Fruit fly (Drosophila melanogaster) whole organism, pupa: ENCODE data around the gene Coq2.

ENCODE experiments used
- CG10348 ChIP-seq: fragments of 200-800 bp; sonication (Bioruptor generic); IDR thresholded peaks from 2 replicates; pipeline ENCODE4 v1.3.6; 2022; ENCODE audit warnings: missing biosample characterization, missing genetic modification characterization
- CG12605 ChIP-seq: fragments of 200-800 bp; sonication (Bioruptor generic); IDR thresholded peaks from 2 replicates; pipeline ENCODE4 v1.3.6; 2022; ENCODE audit warnings: missing biosample characterization, missing genetic modification characterization
- CG13204 ChIP-seq: fragments of 200-800 bp; sonication (Bioruptor generic); optimal IDR thresholded peaks from 2 replicates; lab custom pipeline; 2018; ENCODE audit warnings: missing biosample characterization, mild to moderate bottlenecking, missing genetic modification characterization, moderate library complexity
- CG14655 ChIP-seq: fragments of 200-800 bp; sonication (Bioruptor generic); optimal IDR thresholded peaks from 3 replicates; lab custom pipeline; 2017; ENCODE audit warnings: mild to moderate bottlenecking, missing biosample characterization, missing genetic modification reagents, missing genetic modification characterization
- CG15710 ChIP-seq: fragments of 200-800 bp; sonication (Bioruptor generic); optimal IDR thresholded peaks from 2 replicates; lab custom pipeline; 2018; ENCODE audit warnings: missing biosample characterization, mild to moderate bottlenecking, missing genetic modification characterization, moderate library complexity
- CG17806 ChIP-seq: fragments of 200-800 bp; sonication (Bioruptor generic); optimal IDR thresholded peaks from 2 replicates; lab custom pipeline; 2018; ENCODE audit warnings: missing biosample characterization, mild to moderate bottlenecking, missing genetic modification characterization, moderate library complexity
- CG32121 ChIP-seq: fragments of 200-800 bp; sonication (Bioruptor generic); IDR thresholded peaks from 2 replicates; pipeline ENCODE4 v1.3.6; 2022; ENCODE audit warnings: missing biosample characterization, missing genetic modification characterization
- CG34367 ChIP-seq: fragments of 200-800 bp; sonication (Bioruptor generic); optimal IDR thresholded peaks from 2 replicates; lab custom pipeline; 2018; ENCODE audit warnings: missing biosample characterization, mild to moderate bottlenecking, missing genetic modification characterization
- CG4496 ChIP-seq: fragments of 200-800 bp; sonication (Bioruptor generic); IDR thresholded peaks from 3 replicates; pipeline ENCODE4 v1.3.6; 2022; ENCODE audit warnings: missing biosample characterization, missing genetic modification characterization
- CG8159 ChIP-seq: fragments of 200-800 bp; sonication (Bioruptor generic); optimal IDR thresholded peaks from 3 replicates; lab custom pipeline; 2018; ENCODE audit warnings: missing biosample characterization, mild to moderate bottlenecking, missing genetic modification characterization, moderate library complexity
- CG8301 ChIP-seq: fragments of 200-800 bp; sonication (Bioruptor generic); optimal IDR thresholded peaks from 2 replicates; lab custom pipeline; 2018; ENCODE audit warnings: missing biosample characterization, mild to moderate bottlenecking, missing genetic modification characterization
- CG9948 ChIP-seq: fragments of 200-800 bp; sonication (Bioruptor generic); optimal IDR thresholded peaks from 2 replicates; lab custom pipeline; 2018; ENCODE audit warnings: missing biosample characterization, mild to moderate bottlenecking, missing genetic modification characterization, moderate library complexity
- D1 ChIP-seq: fragments of 200-800 bp; sonication (Bioruptor generic); optimal IDR thresholded peaks from 2 replicates; lab custom pipeline; 2018; ENCODE audit warnings: missing biosample characterization, mild to moderate bottlenecking, missing genetic modification characterization, moderate library complexity
- EcR ChIP-seq: fragments of 200-800 bp; sonication (Bioruptor generic); optimal IDR thresholded peaks from 3 replicates; lab custom pipeline; 2019; ENCODE audit warnings: missing biosample characterization, missing genetic modification characterization, mild to moderate bottlenecking, moderate library complexity, missing genetic modification reagents
- Ets98B ChIP-seq: fragments of 200-800 bp; sonication (Bioruptor generic); IDR thresholded peaks from 2 replicates; pipeline ENCODE4 v1.3.6; 2022; ENCODE audit warnings: missing biosample characterization, missing genetic modification characterization
- Pif1A ChIP-seq: fragments of 200-800 bp; sonication (Bioruptor generic); optimal IDR thresholded peaks from 3 replicates; lab custom pipeline; 2016; ENCODE audit warnings: missing biosample characterization, missing genetic modification characterization
- Pif1B ChIP-seq: fragments of 200-800 bp; sonication (Bioruptor generic); optimal IDR thresholded peaks from 3 replicates; lab custom pipeline; 2016; ENCODE audit warnings: missing biosample characterization, missing genetic modification characterization
- Snoo ChIP-seq: fragments of 200-800 bp; sonication (Bioruptor generic); optimal IDR thresholded peaks from 3 replicates; lab custom pipeline; 2017; ENCODE audit warnings: missing biosample characterization, mild to moderate bottlenecking, missing genetic modification characterization, inconsistent platforms
- fd96Ca ChIP-seq: fragments of 200-800 bp; sonication (Bioruptor generic); IDR thresholded peaks from 3 replicates; pipeline ENCODE4 v1.3.6; 2022; ENCODE audit warnings: missing biosample characterization, missing genetic modification characterization
- gl ChIP-seq: fragments of 200-800 bp; sonication (Bioruptor generic); optimal IDR thresholded peaks from 2 replicates; lab custom pipeline; 2018; ENCODE audit warnings: missing biosample characterization, mild to moderate bottlenecking, missing genetic modification characterization
- rn ChIP-seq: fragments of 200-800 bp; sonication (Bioruptor generic); IDR thresholded peaks from 2 replicates; pipeline ENCODE4 v1.3.6; 2022; ENCODE audit warnings: missing biosample characterization, missing genetic modification characterization

Coq2 gene

DNA sequence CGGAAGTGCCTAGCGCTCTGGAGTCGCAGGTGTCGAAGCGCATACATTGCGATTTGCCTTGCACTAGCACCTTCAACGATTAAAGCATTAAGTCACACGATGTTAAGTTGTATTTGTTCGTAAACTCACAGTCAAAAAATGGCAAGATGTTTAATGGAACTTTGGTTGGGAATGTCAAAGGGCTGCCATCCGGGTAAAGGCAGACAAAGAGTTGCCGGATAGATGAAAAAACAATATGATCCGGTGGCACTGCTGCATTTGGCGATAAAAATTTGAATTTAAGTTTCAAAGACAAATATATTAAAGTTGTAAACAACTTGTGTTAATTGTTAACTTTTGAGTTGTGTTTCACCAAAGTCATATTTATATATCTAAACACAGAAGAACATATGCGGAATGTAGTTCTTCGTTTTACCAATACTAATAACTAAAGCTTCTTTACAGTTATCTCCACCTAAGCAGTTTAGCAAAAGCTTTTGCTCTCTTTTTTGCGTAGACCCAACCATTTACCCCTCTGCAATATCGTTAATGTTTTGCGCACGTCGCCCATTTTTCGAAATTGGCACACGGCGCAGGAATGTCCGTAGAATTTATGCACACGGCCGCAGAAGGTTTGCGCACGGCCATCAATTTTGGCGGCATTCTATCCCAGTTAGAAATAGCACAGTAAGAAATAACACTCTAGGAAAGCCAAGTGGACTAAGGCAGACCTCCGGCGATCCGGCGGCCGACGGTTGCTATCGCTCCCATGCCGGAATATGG lies at the start of gene Coq2:
Gene Coq2, minus strand, starts transcription at position 200 of the 762 bp plus-strand sequence.
- TF ChIP-seq EcR (GFP tag; lab: Kevin White, UChicago): no peak
- no peak for TF ChIP-seq CG4496 (GFP tag; lab: Robert Waterston, UW)
- no peak for TF ChIP-seq CG14655 (GFP tag; lab: Kevin White, UChicago)
- TF ChIP-seq CG13204 (GFP tag; lab: Kevin White, UChicago): no peak
- no peak for TF ChIP-seq Pif1A
- no peak for TF ChIP-seq fd96Ca
- no peak for TF ChIP-seq CG10348 (GFP tag; lab: Robert Waterston, UW)
- TF ChIP-seq Pif1B (GFP tag; lab: Kevin White, UChicago): no peak
- no peak for TF ChIP-seq CG8301 (tag; lab: Kevin White, UChicago)
- TF ChIP-seq CG8159 (tag; lab: Kevin White, UChicago): no peak
- TF ChIP-seq gl: no peak
- no peak for TF ChIP-seq Snoo (tag; lab: Kevin White, UChicago)
- no peak for TF ChIP-seq CG17806 (tag; lab: Kevin White, UChicago)
- no peak for TF ChIP-seq CG32121 (GFP tag; lab: Robert Waterston, UW)
- no peak for TF ChIP-seq CG12605
- TF ChIP-seq CG15710 (tag; lab: Kevin White, UChicago): no peak

DNA sequence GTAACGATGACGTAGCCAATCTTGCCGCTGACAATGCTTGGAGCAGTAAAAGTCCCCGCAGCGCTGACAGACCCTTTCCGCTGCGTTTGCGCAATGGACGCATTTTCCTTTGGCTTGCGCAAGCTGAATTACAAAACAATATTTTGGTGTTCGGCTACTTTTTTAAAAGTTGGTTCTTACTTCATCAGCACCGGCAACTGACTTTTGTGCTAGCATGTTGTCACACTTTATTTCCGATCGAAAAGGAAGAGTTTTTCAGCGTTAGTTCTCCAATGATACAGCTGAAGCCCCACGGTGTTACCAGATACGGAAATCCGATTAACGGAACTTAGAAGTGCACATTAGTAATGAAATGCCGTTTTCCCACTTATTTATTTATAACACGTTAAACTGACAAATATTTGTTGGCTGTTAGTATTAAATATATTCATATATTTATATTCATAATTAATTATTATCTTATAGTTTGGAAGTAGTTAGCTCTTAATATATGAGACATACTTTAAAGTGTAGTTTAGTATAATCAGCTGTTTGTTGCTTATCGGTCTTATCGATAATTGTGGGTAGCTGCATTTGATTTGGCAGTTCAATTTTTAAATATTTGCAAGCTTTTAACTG lies 46.0 kb upstream of the Coq2 start, which contains the start of the genes Veneno and CG7963:
Gene Veneno, minus strand, starts transcription at position 296 of the 618 bp plus-strand sequence.
Gene CG7963, plus strand, starts transcription at position 568 of the 618 bp plus-strand sequence.
- TF ChIP-seq CG15710 (tag; lab: Kevin White, UChicago) (peak; percentile 24), CG8159 (tag; lab: Kevin White, UChicago) (peak; percentile 31), CG8301 (tag; lab: Kevin White, UChicago) (no peak), gl (no peak), CG9948 (tag; lab: Kevin White, UChicago) (no peak), CG14655 (GFP tag; lab: Kevin White, UChicago) (no peak)

DNA sequence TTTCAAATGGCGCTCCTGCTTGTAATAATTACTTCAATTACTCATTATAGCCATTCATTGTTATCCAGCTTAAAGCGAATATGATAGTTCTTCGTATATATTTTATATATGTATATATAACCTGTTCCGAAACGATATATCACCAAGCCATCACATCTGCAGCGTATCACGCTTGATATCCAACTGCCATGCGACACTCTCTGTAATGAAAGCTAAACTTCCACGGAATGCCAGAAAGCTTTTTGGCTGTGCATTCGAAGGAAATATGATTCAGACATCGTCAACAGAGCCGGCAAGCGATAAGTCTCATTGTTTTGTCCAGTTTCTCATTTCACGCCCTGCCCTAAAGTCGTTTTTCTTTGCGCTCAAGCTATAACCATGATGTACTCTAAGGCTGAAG lies 41.7 kb upstream of the Coq2 start:
- TF ChIP-seq CG15710 (tag; lab: Kevin White, UChicago) (no peak), EcR (GFP tag; lab: Kevin White, UChicago) (peak; percentile 5)

DNA sequence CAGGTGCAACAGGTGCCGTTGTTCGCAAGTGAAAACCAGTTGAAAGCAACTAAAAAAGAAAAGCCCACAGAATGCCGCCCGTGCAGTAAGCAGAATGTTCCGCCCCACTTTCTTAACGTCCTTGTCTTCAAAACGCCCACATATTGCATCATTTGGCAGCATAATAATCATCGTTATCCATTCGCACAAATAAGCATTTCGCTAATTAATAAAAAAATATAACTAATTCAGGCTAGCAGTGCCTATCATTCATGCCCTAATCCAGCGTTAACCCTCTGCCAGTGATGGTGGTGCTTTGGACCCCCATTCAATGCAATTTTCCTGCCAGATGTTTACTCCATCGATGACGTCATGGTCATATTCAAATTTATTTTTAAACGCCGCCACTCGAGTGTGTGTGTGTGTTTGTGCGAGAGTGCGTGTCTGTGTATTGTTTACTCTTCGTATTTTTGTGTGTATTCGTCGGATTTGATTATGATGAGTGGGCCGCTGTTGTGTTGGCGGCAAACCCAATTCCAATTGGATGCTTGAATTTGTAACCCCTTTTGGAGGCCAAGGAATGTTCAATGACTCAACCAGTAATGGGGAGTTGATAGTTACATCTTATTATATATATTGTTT lies 41.1 kb upstream of the Coq2 start:
- TF ChIP-seq D1 (tag; lab: Kevin White, UChicago): no peak
- TF ChIP-seq CG10348 (GFP tag; lab: Robert Waterston, UW): no peak
- TF ChIP-seq Ets98B (GFP tag; lab: Robert Waterston, UW): no peak
- no peak for TF ChIP-seq CG12605
- TF ChIP-seq CG14655 (GFP tag; lab: Kevin White, UChicago): no peak
- no peak for TF ChIP-seq gl
- no peak for TF ChIP-seq CG13204 (GFP tag; lab: Kevin White, UChicago)
- TF ChIP-seq CG8159 (tag; lab: Kevin White, UChicago): no peak
- TF ChIP-seq Pif1B (GFP tag; lab: Kevin White, UChicago): no peak
- no peak for TF ChIP-seq CG4496 (GFP tag; lab: Robert Waterston, UW)
- TF ChIP-seq CG17806 (tag; lab: Kevin White, UChicago): no peak
- no peak for TF ChIP-seq CG9948 (tag; lab: Kevin White, UChicago)
- TF ChIP-seq CG15710 (tag; lab: Kevin White, UChicago): no peak
- no peak for TF ChIP-seq rn
- TF ChIP-seq Snoo (tag; lab: Kevin White, UChicago): no peak
- TF ChIP-seq CG32121 (GFP tag; lab: Robert Waterston, UW): no peak
- TF ChIP-seq Pif1A: no peak
- TF ChIP-seq, all 21 proteins: peak for 0

DNA sequence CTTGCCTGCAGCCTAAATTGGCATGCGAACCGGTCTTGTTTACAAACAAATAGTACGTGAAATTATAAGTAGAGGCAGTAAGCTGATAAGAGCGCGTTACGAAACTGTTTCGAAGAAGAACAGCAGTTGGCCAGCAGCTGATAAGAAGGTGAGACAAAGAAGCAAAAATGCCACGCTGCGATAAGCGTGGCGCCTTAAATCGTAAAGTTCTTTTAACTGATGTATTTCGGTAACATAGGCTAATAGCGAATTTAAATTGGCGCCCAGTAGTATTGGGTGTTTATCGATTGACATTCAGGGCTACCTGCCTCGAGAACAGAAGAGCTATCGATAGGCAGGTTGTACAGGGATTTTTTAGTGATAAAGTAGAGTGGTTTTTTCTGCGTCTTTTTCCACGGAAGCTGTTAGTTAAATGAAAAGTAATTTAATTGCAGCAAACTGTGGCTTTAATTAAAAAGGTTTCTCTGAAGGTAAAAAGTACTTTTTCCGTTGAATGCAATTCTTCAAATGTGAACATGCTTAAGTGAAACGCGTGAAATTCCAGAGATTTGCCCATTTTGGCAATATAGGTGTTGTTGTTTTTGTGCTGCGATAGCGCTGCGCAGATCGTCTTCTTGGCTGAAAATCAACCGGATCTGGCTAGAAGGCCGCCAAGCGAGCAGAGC lies 40.4 kb upstream of the Coq2 start, which contains the start of gene stck:
Gene stck, plus strand, starts transcription at position 353 of the 665 bp plus-strand sequence.
- TF ChIP-seq CG8159 (tag; lab: Kevin White, UChicago): peak; percentile 12
- no peak for TF ChIP-seq CG13204 (GFP tag; lab: Kevin White, UChicago)

DNA sequence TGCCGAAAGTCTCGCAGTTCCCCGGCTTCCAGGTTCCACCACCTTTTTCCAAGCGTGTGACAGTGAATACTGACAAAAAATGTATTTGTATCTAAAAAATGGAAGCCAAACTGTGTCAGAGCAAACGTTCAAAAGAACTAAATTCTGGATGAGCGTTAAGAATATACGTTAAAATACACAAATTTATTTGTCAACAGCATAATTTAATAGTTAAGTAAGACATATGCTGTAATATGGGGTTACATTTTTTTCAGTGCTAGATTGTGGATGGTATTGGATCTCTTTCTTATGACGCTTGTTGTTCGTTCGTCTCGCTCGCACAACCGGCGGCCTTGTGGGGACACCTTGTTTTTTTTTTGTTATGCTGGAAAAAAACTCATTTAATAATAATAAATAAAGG lies 39.2 kb upstream of the Coq2 start:
- TF ChIP-seq CG13204 (GFP tag; lab: Kevin White, UChicago): peak; percentile 30
- peak; percentile 89 for TF ChIP-seq CG9948 (tag; lab: Kevin White, UChicago)
- TF ChIP-seq CG4496 (GFP tag; lab: Robert Waterston, UW): peak; percentile 93
- no peak for TF ChIP-seq CG14655 (GFP tag; lab: Kevin White, UChicago)
- peak; percentile 81 for TF ChIP-seq fd96Ca
- TF ChIP-seq CG8159 (tag; lab: Kevin White, UChicago): peak; percentile 88
- peak; percentile 91 for TF ChIP-seq Pif1B (GFP tag; lab: Kevin White, UChicago)
- TF ChIP-seq CG15710 (tag; lab: Kevin White, UChicago): peak; percentile 85
- TF ChIP-seq CG17806 (tag; lab: Kevin White, UChicago): peak; percentile 91
- TF ChIP-seq Snoo (tag; lab: Kevin White, UChicago): peak; percentile 43
- peak; percentile 67 for TF ChIP-seq rn
- peak; percentile 20 for TF ChIP-seq EcR (GFP tag; lab: Kevin White, UChicago)
- TF ChIP-seq Ets98B (GFP tag; lab: Robert Waterston, UW): peak; percentile 87
- TF ChIP-seq CG32121 (GFP tag; lab: Robert Waterston, UW): peak; percentile 82
- TF ChIP-seq CG12605: peak; percentile 55
- TF ChIP-seq CG10348 (GFP tag; lab: Robert Waterston, UW): peak; percentile 17; the same call in 1 of the 2 replicates
- TF ChIP-seq Pif1A: peak; percentile 95
- peak; percentile 70 for TF ChIP-seq gl
- TF ChIP-seq CG34367 (tag; lab: Kevin White, UChicago): peak; percentile 82
- peak; percentile 70 for TF ChIP-seq D1 (tag; lab: Kevin White, UChicago)
- peak; percentile 87 for TF ChIP-seq CG8301 (tag; lab: Kevin White, UChicago)
